Fruit fly (Drosophila melanogaster): ENCODE measurements around the gene CG10513.

dm6 chr3R:25236121-25236520 lies 40.9 kb downstream of the CG10513 start:
- TF ChIP-seq kay (GFP tag; ENCODE audit: borderline replicate concordance) = no peak
- TF ChIP-seq CG12768 (GFP tag; optimal IDR thresholded peaks at IDR 0.05) = no peak
- no peak for TF ChIP-seq tj (GFP tag; optimal IDR thresholded peaks at IDR 0.05)
- no peak for TF ChIP-seq CG1620 (GFP tag; optimal IDR thresholded peaks at IDR 0.05)
- no peak for TF ChIP-seq Mnt (GFP tag; optimal IDR thresholded peaks at IDR 0.05)
- no peak for TF ChIP-seq CG7101 (tag; optimal IDR thresholded peaks at IDR 0.05)
- TF ChIP-seq Crg-1 (GFP tag; optimal IDR thresholded peaks at IDR 0.05) = no peak

Data from whole organism, adult.